Fruit fly (Drosophila melanogaster) whole organism, wandering third instar larva: ENCODE data around the gene spz4.

Experiments
- Abd-B ChIP-seq: fragments of >200 bp; optimal IDR thresholded peaks from 2 replicates; lab custom pipeline; 2017; ENCODE audit warnings: missing biosample characterization, missing genetic modification characterization
- CG32264 ChIP-seq: fragments of 200-800 bp; sonication (Bioruptor generic); optimal IDR thresholded peaks from 2 replicates; lab custom pipeline; 2016; ENCODE audit warnings: missing biosample characterization, missing genetic modification characterization
- CG9705 ChIP-seq: fragments of 200-800 bp; sonication (Bioruptor generic); optimal IDR thresholded peaks from 2 replicates; lab custom pipeline; 2018; ENCODE audit warnings: missing biosample characterization, mild to moderate bottlenecking, missing genetic modification characterization
- CrebA ChIP-seq: fragments of 200-800 bp; sonication (Bioruptor generic); optimal IDR thresholded peaks from 2 replicates; lab custom pipeline; 2016; ENCODE audit warnings: missing biosample characterization, mild to moderate bottlenecking, missing genetic modification characterization, borderline replicate concordance
- Dfd ChIP-seq: fragments of >200 bp; optimal IDR thresholded peaks from 2 replicates; lab custom pipeline; 2017; ENCODE audit warnings: missing biosample characterization, missing genetic modification characterization
- Dif ChIP-seq: fragments of 200-275, 200-300 bp; sonication (Bioruptor generic); optimal IDR thresholded peaks from 2 replicates; lab custom pipeline; 2018; ENCODE audit warnings: missing biosample characterization, missing genetic modification characterization; ENCODE audit not compliant: partially characterized antibody
- Hnf4 ChIP-seq: fragments of 200-800 bp; sonication (Bioruptor generic); optimal IDR thresholded peaks from 2 replicates; lab custom pipeline; 2016; ENCODE audit warnings: missing biosample characterization, mild to moderate bottlenecking, missing genetic modification characterization
- Hr78 ChIP-seq: fragments of >200 bp; optimal IDR thresholded peaks from 2 replicates; lab custom pipeline; 2017; ENCODE audit warnings: missing biosample characterization, missing genetic modification characterization
- Hr83 ChIP-seq: fragments of 200-300 bp; sonication (Bioruptor generic); optimal IDR thresholded peaks from 2 replicates; lab custom pipeline; 2016; ENCODE audit warnings: missing biosample characterization, mild to moderate bottlenecking, missing genetic modification characterization, moderate library complexity; ENCODE audit not compliant: poor library complexity, severe bottlenecking
- Jra ChIP-seq: sonication (Bioruptor generic); optimal IDR thresholded peaks from 2 replicates; lab custom pipeline; 2016; ENCODE audit warnings: missing biosample characterization, missing genetic modification characterization
- Mio ChIP-seq: sonication (Bioruptor generic); optimal IDR thresholded peaks from 2 replicates; lab custom pipeline; 2016; ENCODE audit warnings: missing biosample characterization, missing genetic modification characterization
- Myc ChIP-seq: fragments of >200 bp; optimal IDR thresholded peaks from 2 replicates; lab custom pipeline; 2017
- N ChIP-seq: fragments of >200 bp; optimal IDR thresholded peaks from 2 replicates; lab custom pipeline; 2018; ENCODE audit warnings: missing biosample characterization, missing external identifiers, missing genetic modification characterization
- OdsH ChIP-seq: fragments of 200-800 bp; sonication (Bioruptor generic); optimal IDR thresholded peaks from 2 replicates; lab custom pipeline; 2016; ENCODE audit warnings: missing biosample characterization, mild to moderate bottlenecking, missing genetic modification characterization
- Rel ChIP-seq, 2 experiments: fragments of 200-800 bp; sonication (Bioruptor generic) in 1 of 2; optimal IDR thresholded peaks; 2 replicates in 1 of 2; 3 replicates in 1 of 2; lab custom pipeline; 2016 to 2019; ENCODE audit warnings: mild to moderate bottlenecking in 2 of 2, missing biosample characterization in 2 of 2, missing genetic modification characterization in 2 of 2, moderate library complexity in 1 of 2
- Vsx2 ChIP-seq: fragments of 200-300, 225-300 bp; sonication (Bioruptor generic); optimal IDR thresholded peaks from 2 replicates; lab custom pipeline; 2018; ENCODE audit warnings: missing biosample characterization, missing genetic modification characterization; ENCODE audit not compliant: partially characterized antibody
- dl ChIP-seq, 2 experiments: fragments of 175-275, 200-275 bp in 1 of 2; fragments of 200-275 bp in 1 of 2; sonication (Bioruptor generic); optimal IDR thresholded peaks; lab custom pipeline; 2018; ENCODE audit warnings: mild to moderate bottlenecking in 2 of 2, missing biosample characterization in 2 of 2, missing genetic modification characterization in 2 of 2, moderate library complexity in 2 of 2; ENCODE audit not compliant: partially characterized antibody in 2 of 2, insufficient read depth in 1 of 2
- ey ChIP-seq: fragments of 200-800 bp; sonication (Bioruptor generic); optimal IDR thresholded peaks from 2 replicates; lab custom pipeline; 2016; ENCODE audit warnings: missing biosample characterization, missing genetic modification characterization
- foxo ChIP-seq, 2 experiments: fragments of 200-800 bp; sonication (Bioruptor generic); optimal IDR thresholded peaks; 2 replicates in 1 of 2; 3 replicates in 1 of 2; lab custom pipeline; 2016 to 2017; ENCODE audit warnings: missing biosample characterization in 2 of 2, missing genetic modification characterization in 2 of 2
- fru ChIP-seq: fragments of 200-800 bp; sonication (Bioruptor generic); optimal IDR thresholded peaks from 3 replicates; lab custom pipeline; 2016; ENCODE audit warnings: missing biosample characterization, mild to moderate bottlenecking, missing genetic modification characterization
- h ChIP-seq: fragments of 200-800 bp; sonication (Bioruptor generic); optimal IDR thresholded peaks from 3 replicates; lab custom pipeline; 2016; ENCODE audit warnings: missing biosample characterization, mild to moderate bottlenecking, missing genetic modification characterization
- jim ChIP-seq: fragments of 175-275, 200-325 bp; sonication (Bioruptor generic); optimal IDR thresholded peaks from 2 replicates; lab custom pipeline; 2016; ENCODE audit warnings: missing biosample characterization, mild to moderate bottlenecking, missing genetic modification characterization
- lola ChIP-seq: fragments of >200 bp; optimal IDR thresholded peaks from 2 replicates; lab custom pipeline; 2017; ENCODE audit warnings: missing biosample characterization, missing genetic modification characterization
- pan ChIP-seq: fragments of >200 bp; optimal IDR thresholded peaks from 2 replicates; lab custom pipeline; 2017
- psq ChIP-seq: fragments of 200-800 bp; sonication (Bioruptor generic); optimal IDR thresholded peaks from 3 replicates; lab custom pipeline; 2017; ENCODE audit warnings: missing biosample characterization, mild to moderate bottlenecking, missing genetic modification characterization, moderate library complexity
- rgr ChIP-seq: fragments of 200-800 bp; sonication (Bioruptor generic); optimal IDR thresholded peaks from 3 replicates; lab custom pipeline; 2016; ENCODE audit warnings: missing biosample characterization, mild to moderate bottlenecking, missing genetic modification characterization
- sv ChIP-seq: fragments of 200-800 bp; sonication (Bioruptor generic); optimal IDR thresholded peaks from 3 replicates; lab custom pipeline; 2016; ENCODE audit warnings: missing biosample characterization, missing genetic modification characterization
- tai ChIP-seq: sonication (Bioruptor generic); optimal IDR thresholded peaks from 2 replicates; lab custom pipeline; 2016; ENCODE audit warnings: missing biosample characterization, missing genetic modification characterization

spz4 gene

dm6 chr2L:11501427-11501968, at the start of gene spz4:
TSS of gene spz4 (plus strand) at chr2L:11501715.
- no peak for TF ChIP-seq jim (GFP tag; lab: Kevin White, UChicago)
- TF ChIP-seq Dif (GFP tag; lab: Kevin White, UChicago): no peak
- no peak for TF ChIP-seq Vsx2 (GFP tag; lab: Kevin White, UChicago)
- TF ChIP-seq CG9705: no peak
- TF ChIP-seq fru (GFP tag; lab: Kevin White, UChicago): no peak
- TF ChIP-seq Hr78 (GFP tag; lab: Kevin White, UChicago): no peak
- no peak for TF ChIP-seq Mio (GFP tag; lab: Kevin White, UChicago)
- no peak for TF ChIP-seq dl (GFP tag; optimal IDR thresholded peaks at IDR 0.05; lab: Kevin White, UChicago; ENCODE audit: insufficient read depth in 1 of 2, partially characterized antibody in 2 of 2)
- TF ChIP-seq rgr (GFP tag; lab: Kevin White, UChicago): no peak
- no peak for TF ChIP-seq ey (GFP tag; lab: Kevin White, UChicago)

dm6 chr2L:11452601-11453345, 48.7 kb upstream of the spz4 start:
- no peak for TF ChIP-seq Jra (GFP tag; lab: Kevin White, UChicago)
- TF ChIP-seq sv: peak; percentile 37
- no peak for TF ChIP-seq Rel (GFP tag; optimal IDR thresholded peaks at IDR 0.05; lab: Kevin White, UChicago)
- no peak for TF ChIP-seq Rel (tag; optimal IDR thresholded peaks at IDR 0.05; lab: Kevin White, UChicago)

dm6 chr2L:11455555-11456128, 45.9 kb upstream of the spz4 start:
- TF ChIP-seq ey (GFP tag; lab: Kevin White, UChicago): no peak
- TF ChIP-seq Rel (GFP tag; optimal IDR thresholded peaks at IDR 0.05; lab: Kevin White, UChicago): no peak
- no peak for TF ChIP-seq Rel (tag; optimal IDR thresholded peaks at IDR 0.05; lab: Kevin White, UChicago)
- TF ChIP-seq, all 38 proteins: peak for 0

- TF ChIP-seq Hnf4 (no peak), Abd-B (GFP tag; lab: Kevin White, UChicago) (no peak), lola (no peak), CrebA (GFP tag; lab: Kevin White, UChicago) (no peak), tai (no peak), rgr (GFP tag; lab: Kevin White, UChicago) (no peak), OdsH (GFP tag; lab: Kevin White, UChicago) (no peak), Hr78 (GFP tag; lab: Kevin White, UChicago) (no peak), Myc (no peak), CG32264 (GFP tag; lab: Kevin White, UChicago) (no peak), N (GFP tag; lab: Kevin White, UChicago) (no peak), Dif (GFP tag; lab: Kevin White, UChicago) (no peak), foxo (GFP tag; optimal IDR thresholded peaks at IDR 0.05; lab: Kevin White, UChicago) (no peak), Jra (GFP tag; lab: Kevin White, UChicago) (no peak), Hr83 (GFP tag; lab: Kevin White, UChicago) (no peak), Vsx2 (GFP tag; lab: Kevin White, UChicago) (no peak), h (GFP tag; lab: Kevin White, UChicago) (no peak), pan (lab: Kevin White, UChicago) (no peak), fru (GFP tag; lab: Kevin White, UChicago) (no peak), dl (GFP tag; optimal IDR thresholded peaks at IDR 0.05; lab: Kevin White, UChicago; ENCODE audit: insufficient read depth in 1 of 2, partially characterized antibody in 2 of 2) (no peak)
Observed at dm6 chr2L:11456667-11457222, 44.8 kb upstream of the spz4 start.

- TF ChIP-seq Jra (GFP tag; lab: Kevin White, UChicago) (no peak), dl (GFP tag; optimal IDR thresholded peaks at IDR 0.05; lab: Kevin White, UChicago; ENCODE audit: insufficient read depth in 1 of 2, partially characterized antibody in 2 of 2) (no peak), Myc (no peak), fru (GFP tag; lab: Kevin White, UChicago) (no peak), ey (GFP tag; lab: Kevin White, UChicago) (no peak), Dif (GFP tag; lab: Kevin White, UChicago) (no peak), Hnf4 (no peak), CG9705 (no peak), psq (GFP tag; lab: Kevin White, UChicago) (no peak), Dfd (GFP tag; lab: Kevin White, UChicago) (no peak)
- TF ChIP-seq, all 38 proteins: peak for 0
Observed at dm6 chr2L:11468082-11468481, 33.4 kb upstream of the spz4 start.
